Fruit fly (Drosophila melanogaster): ENCODE results near the gene hwt.

The hwt gene

DNA sequence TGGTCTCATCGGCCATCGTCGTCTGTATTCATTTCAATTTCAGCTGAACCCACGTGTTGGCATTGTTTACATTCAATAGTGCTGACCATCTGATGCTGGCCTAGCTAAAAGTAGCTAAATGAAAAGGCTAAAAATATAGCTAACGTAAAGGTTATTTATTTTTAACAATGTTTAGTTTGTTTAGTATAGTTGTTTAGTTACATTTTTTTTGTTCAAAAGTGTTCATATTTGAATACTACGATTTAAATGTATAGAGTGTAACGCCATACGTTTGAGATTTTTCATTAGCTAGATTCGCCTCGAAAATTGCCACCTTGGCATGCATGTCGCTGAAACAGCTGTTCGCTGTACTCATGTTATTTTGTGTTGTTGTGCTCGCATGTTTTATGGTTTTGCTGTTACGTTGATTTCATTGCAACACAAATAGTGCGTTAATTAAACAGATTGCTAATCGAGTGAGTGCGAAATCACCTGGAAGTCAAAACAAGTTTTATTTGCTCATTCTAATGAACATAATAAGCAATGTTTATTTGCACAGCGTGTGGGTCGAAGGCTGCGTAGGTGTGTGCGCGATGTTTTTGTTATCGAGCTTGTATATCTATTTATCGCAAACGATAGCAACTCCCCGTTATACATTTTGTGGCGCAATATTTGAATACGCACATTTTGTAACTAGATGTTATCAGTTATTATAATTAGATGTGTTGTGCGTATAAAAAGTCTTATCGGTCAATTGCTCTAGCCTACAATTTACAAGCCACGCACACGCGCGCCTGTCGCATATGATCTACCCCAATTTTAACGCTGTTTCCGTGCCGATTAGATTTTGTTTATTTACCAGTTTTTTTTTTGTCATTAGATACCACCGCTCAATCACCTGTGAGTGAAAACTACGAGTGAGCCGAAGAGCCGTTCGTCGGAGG lies 43.5 kb upstream of the hwt start, which contains the start of the genes CG1463 and Fpgs1 (continued):
- TF ChIP-seq hb (GFP tag; IDR thresholded peaks at IDR 0.05; ENCODE audit: partially characterized antibody) (no peak; the same call in 2 of the 3 replicates), CG10209 (GFP tag; optimal IDR thresholded peaks at IDR 0.05) (no peak), CG13775 (GFP tag; optimal IDR thresholded peaks at IDR 0.05) (peak; percentile 50), cas (GFP tag; IDR thresholded peaks at IDR 0.05) (no peak), kah (GFP tag; optimal IDR thresholded peaks at IDR 0.05) (peak; percentile 68), Hr3 (GFP tag; optimal IDR thresholded peaks at IDR 0.05) (no peak), HLH4C (GFP tag; IDR thresholded peaks at IDR 0.05; ENCODE audit: partially characterized antibody) (0 out of 3 replicates have a peak, but pooled peaks have one; percentile 44), B-H2 (GFP tag; optimal IDR thresholded peaks at IDR 0.05) (peak; percentile 43), nom (GFP tag; optimal IDR thresholded peaks at IDR 0.05) (no peak), slp2 (GFP tag; optimal IDR thresholded peaks at IDR 0.05) (no peak), CG2875 (GFP tag; optimal IDR thresholded peaks at IDR 0.05) (no peak), CG3726 (GFP tag; IDR thresholded peaks at IDR 0.05) (no peak), cg (GFP tag; optimal IDR thresholded peaks at IDR 0.05) (peak; percentile 71), cwo (GFP tag; optimal IDR thresholded peaks at IDR 0.05) (peak; percentile 57), Hmx (GFP tag; optimal IDR thresholded peaks at IDR 0.05) (no peak), HmgD (GFP tag; optimal IDR thresholded peaks at IDR 0.05) (no peak), ab (GFP tag; optimal IDR thresholded peaks at IDR 0.05) (no peak), Dip2 (GFP tag; IDR thresholded peaks at IDR 0.05) (no peak), CG6683 (GFP tag; optimal IDR thresholded peaks at IDR 0.05) (no peak), CG8944 (GFP tag; optimal IDR thresholded peaks at IDR 0.05) (no peak), Stat92E (GFP tag; optimal IDR thresholded peaks at IDR 0.05) (no peak), Awh (GFP tag; IDR thresholded peaks at IDR 0.05) (no peak), tx (GFP tag; optimal IDR thresholded peaks at IDR 0.05) (no peak), Six4 (GFP tag; optimal IDR thresholded peaks at IDR 0.05) (no peak), CG10979 (tag; optimal IDR thresholded peaks at IDR 0.05) (peak; percentile 13), CG31365 (tag; optimal IDR thresholded peaks at IDR 0.05) (no peak), CG14860 (GFP tag; IDR thresholded peaks at IDR 0.05; ENCODE audit: partially characterized antibody) (no peak), ttk (GFP tag; IDR thresholded peaks at IDR 0.05) (no peak), E2f1 (GFP tag; IDR thresholded peaks at IDR 0.05) (no peak), CG2202 (tag; optimal IDR thresholded peaks at IDR 0.05) (no peak), CG4328 (GFP tag; optimal IDR thresholded peaks at IDR 0.05) (no peak), CG1602 (GFP tag; optimal IDR thresholded peaks at IDR 0.05) (no peak), CG7786 (GFP tag; optimal IDR thresholded peaks at IDR 0.05) (peak; percentile 10), hbn (GFP tag; IDR thresholded peaks at IDR 0.05; ENCODE audit: partially characterized antibody) (peak; percentile 16; the same call in 1 of the 2 replicates), eyg (GFP tag; optimal IDR thresholded peaks at IDR 0.05) (no peak), Antp (GFP tag; optimal IDR thresholded peaks at IDR 0.05) (no peak), Ada2b (GFP tag; IDR thresholded peaks at IDR 0.05) (no peak), CG4820 (GFP tag; optimal IDR thresholded peaks at IDR 0.05) (no peak), CG31224 (GFP tag; IDR thresholded peaks at IDR 0.05) (no peak), Dll (GFP tag; IDR thresholded peaks at IDR 0.05; ENCODE audit: partially characterized antibody) (peak; percentile 44; the same call in 1 of the 4 replicates), CG15479 (GFP tag; optimal IDR thresholded peaks at IDR 0.05) (peak; percentile 66), eve (GFP tag; optimal IDR thresholded peaks at IDR 0.05) (no peak), ind (GFP tag; optimal IDR thresholded peaks at IDR 0.05) (no peak), toy (GFP tag; IDR thresholded peaks at IDR 0.05) (no peak), Sin3A (optimal IDR thresholded peaks at IDR 0.05) (peak; percentile 40), Vsx1 (GFP tag; optimal IDR thresholded peaks at IDR 0.05) (no peak), Camta (GFP tag; optimal IDR thresholded peaks at IDR 0.05) (no peak), CG13624 (GFP tag; optimal IDR thresholded peaks at IDR 0.05) (peak; percentile 17), Gug (GFP tag; IDR thresholded peaks at IDR 0.05) (0 out of 4 replicates have a peak, but pooled peaks have one; percentile 19)
